Fruit fly (Drosophila melanogaster): ENCODE measurements around the gene CG1636.
A peak's percentile ranks its signal among the peaks of the same experiment; 100 is the strongest.

The CG1636 gene

DNA sequence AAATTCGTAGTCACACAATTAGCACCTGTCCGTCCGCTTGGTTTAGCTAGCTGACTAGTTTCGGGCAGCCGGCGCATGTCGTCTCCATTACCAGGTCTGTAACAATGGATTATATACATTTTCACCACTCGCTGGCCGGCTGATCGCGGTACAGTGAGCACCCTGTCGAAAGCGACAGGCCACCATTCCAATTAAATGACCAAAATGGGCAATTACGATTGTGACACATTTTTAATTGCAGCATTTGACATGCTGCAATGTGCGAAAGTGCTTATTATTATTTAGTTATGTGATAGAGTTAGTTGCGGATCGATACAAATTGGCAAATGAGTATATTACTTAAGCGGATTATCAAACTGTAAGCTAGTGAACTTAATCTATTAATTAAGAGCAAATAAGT is 10.0 kb upstream of the CG1636 start (continued):
- TF ChIP-seq CG17361 (GFP tag; IDR thresholded peaks at IDR 0.05) (peak; percentile 42; the same call in 1 of the 3 replicates), grau (tag; optimal IDR thresholded peaks at IDR 0.05) (peak; percentile 76), Sry-β (GFP tag; optimal IDR thresholded peaks at IDR 0.05) (no peak), CG7839 (tag; optimal IDR thresholded peaks at IDR 0.05) (peak; percentile 20), prd (optimal IDR thresholded peaks at IDR 0.05) (no peak), prd (GFP tag; IDR thresholded peaks at IDR 0.05) (peak; percentile 18; the same call in 1 of the 3 replicates), gem (tag; optimal IDR thresholded peaks at IDR 0.05) (peak; percentile 34), slbo (GFP tag; IDR thresholded peaks at IDR 0.05) (peak; percentile 37), CG30020 (tag; optimal IDR thresholded peaks at IDR 0.05) (no peak), dysf (GFP tag; IDR thresholded peaks at IDR 0.05) (peak; percentile 37; the same call in 1 of the 3 replicates)

DNA sequence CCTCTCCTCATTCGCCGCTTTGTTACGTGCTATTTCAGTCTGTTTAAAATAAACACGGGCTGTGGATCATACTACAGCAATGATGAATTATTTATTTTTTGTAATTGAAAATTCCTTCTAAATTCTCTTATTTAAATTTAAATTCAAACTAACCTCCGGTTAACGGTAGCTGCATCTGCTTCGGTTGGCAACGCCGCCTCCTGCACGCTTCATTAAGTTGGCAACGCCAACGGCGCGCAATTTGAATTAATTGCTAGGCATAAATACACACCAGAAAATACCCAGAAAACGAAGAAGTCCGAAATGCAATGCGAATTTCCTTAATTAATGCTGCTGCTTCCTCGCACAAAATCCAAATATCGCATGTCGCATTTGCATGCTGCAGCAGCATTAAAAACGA is 8.0 kb upstream of the CG1636 start:
- no peak for TF ChIP-seq ftz-f1 (GFP tag; optimal IDR thresholded peaks at IDR 0.05)
- no peak for TF ChIP-seq odd (GFP tag; optimal IDR thresholded peaks at IDR 0.05)
- TF ChIP-seq Ets97D (GFP tag; optimal IDR thresholded peaks at IDR 0.05): peak; percentile 3
- peak; percentile 7 for TF ChIP-seq CG1603 (tag; optimal IDR thresholded peaks at IDR 0.05)
- peak; percentile 84 for TF ChIP-seq E2f2 (GFP tag; IDR thresholded peaks at IDR 0.05)
- TF ChIP-seq pzg (GFP tag; optimal IDR thresholded peaks at IDR 0.05): peak; percentile 45
- TF ChIP-seq CG4854 (GFP tag; optimal IDR thresholded peaks at IDR 0.05): peak; percentile 50
- TF ChIP-seq bigmax (GFP tag; optimal IDR thresholded peaks at IDR 0.05): peak; percentile 35
- TF ChIP-seq CG7928 (GFP tag; optimal IDR thresholded peaks at IDR 0.05): no peak
- no peak for TF ChIP-seq rib (GFP tag; IDR thresholded peaks at IDR 0.05)
- TF ChIP-seq CG3847 (GFP tag; IDR thresholded peaks at IDR 0.05): 0 out of 2 replicates have a peak, but pooled peaks have one; percentile 8
- peak; percentile 47 for TF ChIP-seq CG15514 (GFP tag; optimal IDR thresholded peaks at IDR 0.05)
- no peak for TF ChIP-seq kni (GFP tag; optimal IDR thresholded peaks at IDR 0.05)
- peak; percentile 34; the same call in 1 of the 2 replicates for TF ChIP-seq Dref (GFP tag; IDR thresholded peaks at IDR 0.05)
- no peak for TF ChIP-seq vnd (GFP tag; IDR thresholded peaks at IDR 0.05; ENCODE audit: partially characterized antibody)
- TF ChIP-seq CTCF (GFP tag; optimal IDR thresholded peaks at IDR 0.05): peak; percentile 59
- TF ChIP-seq Myb (GFP tag; optimal IDR thresholded peaks at IDR 0.05): peak; percentile 91
- TF ChIP-seq D19A (tag; optimal IDR thresholded peaks at IDR 0.05): no peak
- TF ChIP-seq CG34376 (GFP tag; optimal IDR thresholded peaks at IDR 0.05): no peak
- no peak for TF ChIP-seq Gsc (GFP tag; IDR thresholded peaks at IDR 0.05)
- TF ChIP-seq Dp (GFP tag; optimal IDR thresholded peaks at IDR 0.05): peak; percentile 78
- TF ChIP-seq CG17186 (GFP tag; optimal IDR thresholded peaks at IDR 0.05): no peak
- TF ChIP-seq Jarid2 (GFP tag; optimal IDR thresholded peaks at IDR 0.05): no peak
- no peak for TF ChIP-seq Fer2 (tag; optimal IDR thresholded peaks at IDR 0.05)

DNA sequence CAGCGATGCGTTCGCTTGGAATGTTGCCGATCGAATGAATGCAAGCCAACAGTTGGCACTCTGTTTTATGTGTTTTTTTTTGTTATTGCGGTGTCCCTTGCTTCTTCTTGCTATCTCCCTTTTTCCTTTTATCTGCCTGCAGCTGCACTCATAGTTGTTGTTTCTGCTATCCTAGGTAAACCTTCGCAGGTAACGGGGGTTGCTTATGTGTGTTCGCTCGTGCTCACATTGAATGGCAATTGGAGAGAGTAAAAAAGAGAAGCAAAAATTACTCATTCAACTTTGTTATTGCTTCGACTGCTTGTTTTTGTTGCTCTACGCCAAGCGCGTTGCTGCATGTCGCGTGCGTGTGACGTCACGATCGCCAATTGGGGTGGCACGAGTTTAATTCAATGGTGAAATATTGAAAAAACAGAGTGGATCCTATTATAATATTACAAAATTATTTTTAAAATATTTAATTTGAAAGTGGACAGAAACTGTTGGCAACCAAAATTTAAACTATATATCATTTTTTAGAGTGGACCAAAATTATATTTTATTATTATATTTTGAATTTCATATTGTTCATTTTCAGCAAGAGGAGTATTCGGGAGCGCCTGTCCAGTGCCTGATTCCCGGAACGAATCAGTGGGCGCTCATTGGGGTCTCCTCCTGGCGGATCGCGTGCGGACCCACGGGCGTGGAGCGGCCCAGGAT is 1.7 kb upstream of the CG1636 start, which contains the start of gene Corp:
Corp (minus strand) TSS at position 47 of the 699 bp plus-strand sequence.
- TF ChIP-seq da (GFP tag; optimal IDR thresholded peaks at IDR 0.05): no peak
- TF ChIP-seq ara (GFP tag; IDR thresholded peaks at IDR 0.05): no peak
- no peak for TF ChIP-seq rib (GFP tag; IDR thresholded peaks at IDR 0.05)
- TF ChIP-seq Hr51 (GFP tag; optimal IDR thresholded peaks at IDR 0.05): peak in 1 of 2 experiments; percentile 74
- TF ChIP-seq HLH54F (GFP tag; optimal IDR thresholded peaks at IDR 0.05): no peak
- TF ChIP-seq gro (GFP tag; optimal IDR thresholded peaks at IDR 0.05): no peak
- no peak for TF ChIP-seq CG10959 (GFP tag; IDR thresholded peaks at IDR 0.05)
- no peak for TF ChIP-seq CG2129 (GFP tag; IDR thresholded peaks at IDR 0.05; ENCODE audit: partially characterized antibody)
- TF ChIP-seq Asciz (GFP tag; optimal IDR thresholded peaks at IDR 0.05): peak; percentile 42
- no peak for TF ChIP-seq Lim3 (GFP tag; IDR thresholded peaks at IDR 0.05)
- TF ChIP-seq Oaz (GFP tag; IDR thresholded peaks at IDR 0.05): no peak
- peak; percentile 67 for TF ChIP-seq CG2712 (tag; optimal IDR thresholded peaks at IDR 0.05)
- TF ChIP-seq tgo (GFP tag; IDR thresholded peaks at IDR 0.05): peak; percentile 56; the same call in 2 of the 3 replicates
- TF ChIP-seq pfk (GFP tag; optimal IDR thresholded peaks at IDR 0.05): no peak
- TF ChIP-seq Mad (GFP tag; optimal IDR thresholded peaks at IDR 0.05): no peak
- no peak for TF ChIP-seq mld (GFP tag; IDR thresholded peaks at IDR 0.05; ENCODE audit: partially characterized antibody)
- TF ChIP-seq CG13123 (GFP tag; optimal IDR thresholded peaks at IDR 0.05): no peak
